Fruit fly (Drosophila melanogaster): ENCODE results near the gene CG32687.

The CG32687 gene

DNA sequence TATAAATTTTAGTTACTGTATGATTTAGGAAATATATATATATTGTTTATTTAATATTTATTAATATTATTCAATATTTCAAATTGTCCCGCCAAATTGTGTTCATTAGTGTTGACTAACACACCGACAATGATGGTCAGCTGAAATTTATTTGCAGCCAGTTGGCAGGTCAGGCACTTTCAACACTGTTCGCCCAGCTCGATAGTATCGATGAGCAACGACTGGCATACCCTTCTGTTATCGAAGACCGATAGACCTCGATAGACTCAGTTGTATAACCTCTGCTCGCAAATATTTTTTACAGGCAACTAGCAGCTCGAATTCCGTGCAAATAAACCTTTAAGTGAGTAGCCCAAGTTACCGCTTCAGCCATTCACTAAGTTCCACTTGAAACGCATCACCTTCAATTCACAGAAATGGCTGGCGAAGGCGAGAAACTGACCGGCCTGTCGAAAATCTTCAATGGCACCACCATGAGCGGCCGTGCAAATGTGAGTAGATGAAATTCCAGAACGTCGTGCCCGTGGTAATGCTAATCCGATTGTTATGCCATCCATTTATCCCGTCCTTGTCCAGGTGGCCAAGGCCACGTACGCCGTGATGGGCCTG is 26.4 kb downstream of the CG32687 start, which contains the start of gene Neb-cGP (continued):
- TF ChIP-seq GATAe (GFP tag; conservative IDR thresholded peaks at IDR 0.05) (no peak), Mad (GFP tag; optimal IDR thresholded peaks at IDR 0.05) (peak; percentile 65), slou (GFP tag; optimal IDR thresholded peaks at IDR 0.05) (peak; percentile 37), pnt (GFP tag; optimal IDR thresholded peaks at IDR 0.05) (no peak), Bdp1 (GFP tag; optimal IDR thresholded peaks at IDR 0.05) (peak; percentile 60), D19A (tag; optimal IDR thresholded peaks at IDR 0.05) (peak; percentile 29), tin (GFP tag; optimal IDR thresholded peaks at IDR 0.05) (peak; percentile 64), sr (GFP tag; IDR thresholded peaks at IDR 0.05) (no peak), ind (GFP tag; optimal IDR thresholded peaks at IDR 0.05) (peak; percentile 66), ATbp (GFP tag; optimal IDR thresholded peaks at IDR 0.05) (peak; percentile 4), luna (GFP tag; optimal IDR thresholded peaks at IDR 0.05) (no peak), fd102C (GFP tag; optimal IDR thresholded peaks at IDR 0.05) (no peak), CG11504 (tag; optimal IDR thresholded peaks at IDR 0.05) (no peak), CG18476 (GFP tag; optimal IDR thresholded peaks at IDR 0.05) (no peak), sens (GFP tag) (peak; percentile 86), sens-2 (GFP tag; IDR thresholded peaks at IDR 0.05) (no peak), Hr51 (GFP tag; optimal IDR thresholded peaks at IDR 0.05) (peak; percentile 27 to 60), sqz (GFP tag; optimal IDR thresholded peaks at IDR 0.05) (peak; percentile 18), Opbp (GFP tag; IDR thresholded peaks at IDR 0.05; ENCODE audit: partially characterized antibody) (peak; percentile 95), pb (GFP tag; optimal IDR thresholded peaks at IDR 0.05) (peak; percentile 14), wek (GFP tag; optimal IDR thresholded peaks at IDR 0.05) (no peak), CG14050 (GFP tag; IDR thresholded peaks at IDR 0.05) (no peak), Blimp-1 (GFP tag; optimal IDR thresholded peaks at IDR 0.05) (no peak), E2f1 (GFP tag; IDR thresholded peaks at IDR 0.05) (peak; percentile 34; the same call in 1 of the 2 replicates), CG15514 (GFP tag; optimal IDR thresholded peaks at IDR 0.05) (peak; percentile 90), Drgx (GFP tag; IDR thresholded peaks at IDR 0.05) (peak; percentile 9; the same call in 1 of the 2 replicates), CG13296 (GFP tag; optimal IDR thresholded peaks at IDR 0.05) (peak; percentile 46), CG12236 (GFP tag; optimal IDR thresholded peaks at IDR 0.05) (no peak), ci (GFP tag; IDR thresholded peaks at IDR 0.05) (peak; percentile 72; the same call in 2 of the 3 replicates), fd3F (GFP tag; optimal IDR thresholded peaks at IDR 0.05) (peak; percentile 31), p53 (GFP tag; optimal IDR thresholded peaks at IDR 0.05) (no peak), CG7372 (GFP tag; IDR thresholded peaks at IDR 0.05) (no peak; the same call in 1 of the 2 replicates), Usf (GFP tag; optimal IDR thresholded peaks at IDR 0.05) (peak; percentile 10), CG16779 (GFP tag; IDR thresholded peaks at IDR 0.05) (0 out of 2 replicates have a peak, but pooled peaks have one; percentile 7), grn (GFP tag; optimal IDR thresholded peaks at IDR 0.05) (no peak), shn (GFP tag; optimal IDR thresholded peaks at IDR 0.05) (peak; percentile 38), row (GFP tag; IDR thresholded peaks at IDR 0.05) (peak; percentile 31; the same call in 2 of the 3 replicates), croc (GFP tag; conservative IDR thresholded peaks at IDR 0.05) (0 out of 3 replicates have a peak, but pooled peaks have one; percentile 17), CG8388 (GFP tag; optimal IDR thresholded peaks at IDR 0.05) (peak; percentile 15), CG31365 (tag; optimal IDR thresholded peaks at IDR 0.05) (no peak), CG12299 (tag; optimal IDR thresholded peaks at IDR 0.05) (peak; percentile 7), phol (tag; optimal IDR thresholded peaks at IDR 0.05) (peak; percentile 56), psq (GFP tag; optimal IDR thresholded peaks at IDR 0.05) (peak; percentile 1), Oaz (GFP tag; IDR thresholded peaks at IDR 0.05) (no peak), CG1529 (GFP tag; optimal IDR thresholded peaks at IDR 0.05) (no peak), CG9215 (GFP tag; IDR thresholded peaks at IDR 0.05) (no peak), CG13775 (GFP tag; optimal IDR thresholded peaks at IDR 0.05) (peak; percentile 1), Rfx (GFP tag; IDR thresholded peaks at IDR 0.05) (peak; percentile 88), Camta (GFP tag; optimal IDR thresholded peaks at IDR 0.05) (peak; percentile 16), ERR (GFP tag; optimal IDR thresholded peaks at IDR 0.05) (peak; percentile 49), CG16863 (GFP tag; optimal IDR thresholded peaks at IDR 0.05) (no peak)
